Worm (Caenorhabditis elegans) whole organism, young adult: ENCODE measurements around the gene col-69.

Experiments used
- B0019.2 ChIP-seq: fragments of 200-800 bp; sonication (Bioruptor generic); conservative IDR thresholded peaks from 2 replicates; pipeline ENCODE4 v1.3.6; 2022; ENCODE audit warnings: missing genetic modification reagents, missing genetic modification characterization, missing compliant biosample characterization
- B0035.1 ChIP-seq: sonication (generic microtip); optimal IDR thresholded peaks from 2 replicates; lab custom pipeline; 2016; ENCODE audit warnings: missing genetic modification characterization, mild to moderate bottlenecking, missing compliant biosample characterization, missing genotype, missing genetic modification reagents
- B0261.1 ChIP-seq: sonication (generic microtip); optimal IDR thresholded peaks from 2 replicates; lab custom pipeline; 2016; ENCODE audit warnings: mild to moderate bottlenecking, missing genetic modification characterization, moderate library complexity, missing compliant biosample characterization
- F10E7.11 ChIP-seq: sonication (generic microtip); optimal IDR thresholded peaks from 2 replicates; lab custom pipeline; 2017; ENCODE audit warnings: mild to moderate bottlenecking, missing genetic modification characterization, moderate library complexity, missing compliant biosample characterization
- F33H1.4 ChIP-seq: fragments of 200-800 bp; sonication (Bioruptor generic); IDR thresholded peaks from 2 replicates; pipeline ENCODE4 v1.3.6; 2022; ENCODE audit warnings: missing genetic modification reagents, missing genetic modification characterization, missing compliant biosample characterization
- F57C9.4 ChIP-seq: sonication (generic microtip); optimal IDR thresholded peaks from 2 replicates; lab custom pipeline; 2017; ENCODE audit warnings: mild to moderate bottlenecking, missing genetic modification characterization, missing compliant biosample characterization
- K11D2.4 ChIP-seq: fragments of 200-800 bp; sonication (Bioruptor generic); IDR thresholded peaks from 2 replicates; pipeline ENCODE4 v1.3.6; 2022; ENCODE audit warnings: missing genetic modification reagents, missing genetic modification characterization, missing compliant biosample characterization
- Y53G8AR.9 ChIP-seq: fragments of 200-800 bp; sonication (Bioruptor generic); conservative IDR thresholded peaks from 2 replicates; pipeline ENCODE4 v1.3.6; 2022; ENCODE audit warnings: missing genetic modification reagents, missing genetic modification characterization, missing compliant biosample characterization
- Y56A3A.18 ChIP-seq: fragments of 200-800 bp; sonication (Bioruptor generic); IDR thresholded peaks from 2 replicates; pipeline ENCODE4 v1.3.6; 2022; ENCODE audit warnings: missing genetic modification reagents, missing genetic modification characterization, missing compliant biosample characterization
- Y95B8A.8 ChIP-seq: fragments of 200-800 bp; sonication (Bioruptor generic); IDR thresholded peaks from 2 replicates; pipeline ENCODE4 v1.3.6; 2022; ENCODE audit warnings: missing genetic modification reagents, missing genetic modification characterization, missing compliant biosample characterization
- ZK185.1 ChIP-seq: sonication (generic microtip); optimal IDR thresholded peaks from 2 replicates; lab custom pipeline; 2016; ENCODE audit warnings: mild to moderate bottlenecking, missing genetic modification characterization, missing compliant biosample characterization; ENCODE audit not compliant: poor library complexity, severe bottlenecking
- ama-1 ChIP-seq, 3 experiments: fragments of 150-350 bp in 1 of 3; sonication (generic microtip) in 2 of 3; optimal IDR thresholded peaks; 2 replicates each; lab custom pipeline; 2014 to 2018; ENCODE audit warnings: missing biosample characterization in 2 of 3, missing genetic modification characterization in 2 of 3, missing genetic modification reagents in 2 of 3
- atf-7 ChIP-seq: sonication (generic microtip); optimal IDR thresholded peaks from 2 replicates; lab custom pipeline; 2017; ENCODE audit warnings: mild to moderate bottlenecking, missing genetic modification characterization, missing compliant biosample characterization
- attf-6 ChIP-seq: fragments of 200-800 bp; sonication (Bioruptor generic); IDR thresholded peaks from 2 replicates; pipeline ENCODE4 v1.3.6; 2022; ENCODE audit warnings: missing genetic modification reagents, missing genetic modification characterization, missing compliant biosample characterization
- ceh-27 ChIP-seq: fragments of 200-800 bp; sonication (Bioruptor generic); optimal IDR thresholded peaks from 2 replicates; lab custom pipeline; 2018; ENCODE audit warnings: mild to moderate bottlenecking, missing genetic modification characterization, moderate library complexity, missing compliant biosample characterization
- die-1 ChIP-seq: sonication (generic microtip); optimal IDR thresholded peaks from 2 replicates; lab custom pipeline; 2016; ENCODE audit warnings: missing genotype, mild to moderate bottlenecking, missing genetic modification characterization, missing compliant biosample characterization
- dox-1 ChIP-seq: fragments of 200-800 bp; sonication (Bioruptor generic); IDR thresholded peaks from 2 replicates; pipeline ENCODE4 v1.3.6; 2022; ENCODE audit warnings: missing genetic modification reagents, missing genetic modification characterization, missing compliant biosample characterization
- dpff-1 ChIP-seq: sonication (generic microtip); optimal IDR thresholded peaks from 2 replicates; lab custom pipeline; 2017; ENCODE audit warnings: mild to moderate bottlenecking, missing genetic modification characterization, missing compliant biosample characterization
- dpl-1 ChIP-seq: fragments of 150-350 bp; optimal IDR thresholded peaks from 2 replicates; lab custom pipeline; 2014; ENCODE audit warnings: missing biosample characterization, missing genetic modification reagents, missing genetic modification characterization
- egl-44 ChIP-seq: fragments of 200-800 bp; sonication (Bioruptor generic); IDR thresholded peaks from 2 replicates; pipeline ENCODE4 v1.3.6; 2022; ENCODE audit warnings: missing genetic modification reagents, missing genetic modification characterization, missing compliant biosample characterization
- fkh-3 ChIP-seq: sonication (generic microtip); optimal IDR thresholded peaks from 2 replicates; lab custom pipeline; 2016; ENCODE audit warnings: mild to moderate bottlenecking, missing genetic modification characterization, missing compliant biosample characterization
- hlh-26 ChIP-seq: fragments of 200-800 bp; sonication (Bioruptor generic); conservative IDR thresholded peaks from 2 replicates; pipeline ENCODE4 v1.3.6; 2022; ENCODE audit warnings: missing genetic modification reagents, missing genetic modification characterization, missing compliant biosample characterization
- hmg-1.2 ChIP-seq: fragments of 200-800 bp; sonication (Bioruptor generic); IDR thresholded peaks from 2 replicates; pipeline ENCODE4 v1.3.6; 2022; ENCODE audit warnings: missing genetic modification reagents, missing genetic modification characterization, missing compliant biosample characterization
- hrde-1 ChIP-seq: sonication (generic microtip); optimal IDR thresholded peaks from 2 replicates; lab custom pipeline; 2016; ENCODE audit warnings: missing genetic modification characterization, mild to moderate bottlenecking, missing compliant biosample characterization, moderate library complexity, missing genotype, missing genetic modification reagents, borderline replicate concordance
- let-526 ChIP-seq: fragments of 200-800 bp; sonication (Bioruptor generic); IDR thresholded peaks from 2 replicates; pipeline ENCODE4 v1.3.6; 2022; ENCODE audit warnings: missing genetic modification reagents, missing genetic modification characterization, missing compliant biosample characterization
- lin-35 ChIP-seq, 3 experiments: fragments of 150-350 bp in 2 of 3; sonication (generic microtip) in 1 of 3; optimal IDR thresholded peaks; 2 replicates each; lab custom pipeline; 2014 to 2018; ENCODE audit warnings: missing biosample characterization in 3 of 3, missing genetic modification characterization in 3 of 3, missing genetic modification reagents in 3 of 3
- lir-1 ChIP-seq: fragments of 200-800 bp; sonication (Bioruptor generic); conservative IDR thresholded peaks from 2 replicates; pipeline ENCODE4 v1.3.6; 2022; ENCODE audit warnings: missing genetic modification reagents, missing genetic modification characterization, missing compliant biosample characterization
- lsl-1 ChIP-seq: fragments of 200-800 bp; sonication (Bioruptor generic); optimal IDR thresholded peaks from 2 replicates; lab custom pipeline; 2018; ENCODE audit warnings: mild to moderate bottlenecking, missing genetic modification characterization, moderate library complexity, missing compliant biosample characterization
- nfya-1 ChIP-seq: sonication (generic microtip); optimal IDR thresholded peaks from 2 replicates; lab custom pipeline; 2017; ENCODE audit warnings: antibody characterized with exemption, missing compliant biosample characterization, missing genetic modification characterization, borderline replicate concordance; ENCODE audit not compliant: insufficient read depth
- nfya-2 ChIP-seq: fragments of 200-800 bp; sonication (Bioruptor generic); IDR thresholded peaks from 2 replicates; pipeline ENCODE4 v1.3.6; 2022; ENCODE audit warnings: missing genetic modification reagents, missing genetic modification characterization, missing compliant biosample characterization
- nhr-80 ChIP-seq: sonication (generic microtip); optimal IDR thresholded peaks from 2 replicates; lab custom pipeline; 2016; ENCODE audit warnings: missing genetic modification characterization, missing compliant biosample characterization
- nhr-90 ChIP-seq: sonication (generic microtip); optimal IDR thresholded peaks from 2 replicates; lab custom pipeline; 2016; ENCODE audit warnings: missing genotype, mild to moderate bottlenecking, missing genetic modification characterization, missing compliant biosample characterization
- rec-8 ChIP-seq, 2 experiments: sonication (generic microtip); optimal IDR thresholded peaks; 2 replicates each; lab custom pipeline; 2016; ENCODE audit warnings: mild to moderate bottlenecking in 2 of 2, missing genetic modification characterization in 2 of 2, missing genetic modification reagents in 2 of 2, missing genotype in 2 of 2, missing biosample characterization in 1 of 2, missing compliant biosample characterization in 1 of 2, moderate library complexity in 1 of 2
- sdz-38 ChIP-seq: sonication (generic microtip); optimal IDR thresholded peaks from 2 replicates; lab custom pipeline; 2016; ENCODE audit warnings: missing genotype, missing genetic modification characterization, missing compliant biosample characterization
- snpc-1.1 ChIP-seq: sonication (generic microtip); optimal IDR thresholded peaks from 2 replicates; lab custom pipeline; 2017; ENCODE audit warnings: missing genetic modification characterization, mild to moderate bottlenecking, missing compliant biosample characterization, antibody characterized with exemption, moderate library complexity, missing genotype, missing genetic modification reagents; ENCODE audit not compliant: insufficient read depth
- snpc-1.3 ChIP-seq: sonication (generic microtip); optimal IDR thresholded peaks from 2 replicates; lab custom pipeline; 2017; ENCODE audit warnings: missing genetic modification characterization, mild to moderate bottlenecking, missing compliant biosample characterization, antibody characterized with exemption, moderate library complexity, missing genotype, missing genetic modification reagents; ENCODE audit not compliant: insufficient read depth
- snpc-3.4 ChIP-seq: sonication (generic microtip); optimal IDR thresholded peaks from 2 replicates; lab custom pipeline; 2017; ENCODE audit warnings: missing genetic modification characterization, mild to moderate bottlenecking, missing compliant biosample characterization, antibody characterized with exemption, moderate library complexity, missing genotype, missing genetic modification reagents
- snpc-4 ChIP-seq, 5 experiments: fragments of 150-350 bp in 1 of 5; sonication (generic microtip) in 4 of 5; optimal IDR thresholded peaks; 2 replicates each; lab custom pipeline; 2014 to 2018; ENCODE audit warnings: missing genetic modification characterization in 5 of 5, missing biosample characterization in 3 of 5, antibody characterized with exemption in 2 of 5, mild to moderate bottlenecking in 2 of 5, missing compliant biosample characterization in 2 of 5, missing genotype in 2 of 5, moderate library complexity in 2 of 5, missing genetic modification reagents in 1 of 5
- tbp1 ChIP-seq: fragments of 200-800 bp; sonication (Bioruptor generic); optimal IDR thresholded peaks from 2 replicates; lab custom pipeline; 2018; ENCODE audit warnings: mild to moderate bottlenecking, missing genetic modification characterization, missing compliant biosample characterization
- unc-130 ChIP-seq: sonication (generic microtip); optimal IDR thresholded peaks from 2 replicates; lab custom pipeline; 2016; ENCODE audit warnings: missing genetic modification reagents, missing genetic modification characterization, missing compliant biosample characterization
- zim-3 ChIP-seq: sonication (generic microtip); optimal IDR thresholded peaks from 2 replicates; lab custom pipeline; 2017; ENCODE audit warnings: mild to moderate bottlenecking, missing genetic modification characterization, moderate library complexity, missing compliant biosample characterization
- ztf-18 ChIP-seq: sonication (generic microtip); optimal IDR thresholded peaks from 2 replicates; lab custom pipeline; 2016; ENCODE audit warnings: missing genotype, mild to moderate bottlenecking, missing genetic modification characterization, missing compliant biosample characterization
- ztf-26 ChIP-seq: sonication (generic microtip); optimal IDR thresholded peaks from 2 replicates; lab custom pipeline; 2017; ENCODE audit warnings: missing genetic modification characterization, missing compliant biosample characterization
- ztf-28 ChIP-seq: fragments of 200-800 bp; sonication (Bioruptor generic); IDR thresholded peaks from 2 replicates; pipeline ENCODE4 v1.3.6; 2022; ENCODE audit warnings: missing genetic modification reagents, missing genetic modification characterization, missing compliant biosample characterization

Gene col-69

ce11 chrII:285627-286550, 19.7 kb downstream of the col-69 start, which contains the start of gene B0432.10:
Gene B0432.10, minus strand, starts transcription at chrII:286275.
- TF ChIP-seq lir-1 (0 out of 2 replicates have a peak, but pooled peaks have one; percentile 9), let-526 (GFP tag; lab: Robert Waterston, UW) (no peak), B0261.1 (tag; lab: Kevin White, UChicago) (no peak), die-1 (no peak), snpc-1.1 (tag; lab: Kevin White, UChicago) (no peak), Y56A3A.18 (GFP tag; lab: Robert Waterston, UW) (no peak), nfya-2 (GFP tag; lab: Robert Waterston, UW) (no peak), F10E7.11 (no peak), tbp1 (GFP tag; lab: Kevin White, UChicago) (peak; percentile 30), atf-7 (tag; lab: Kevin White, UChicago) (no peak), dox-1 (GFP tag; lab: Robert Waterston, UW) (peak; percentile 59), ztf-18 (tag; lab: Kevin White, UChicago) (peak; percentile 94), snpc-4 (GFP tag; optimal IDR thresholded peaks at IDR 0.05; lab: Kevin White, UChicago) (no peak), snpc-4 (tag; optimal IDR thresholded peaks at IDR 0.05; lab: Kevin White, UChicago) (peak in 3 of 4 experiments; percentile 24 to 52 (median 41)), Y53G8AR.9 (peak; percentile 78; the same call in 1 of the 2 replicates), ztf-26 (tag; lab: Kevin White, UChicago) (peak; percentile 36), lin-35 (GFP tag; optimal IDR thresholded peaks at IDR 0.05; lab: Kevin White, UChicago) (peak in 1 of 3 experiments; percentile 96), nhr-90 (no peak), ama-1 (optimal IDR thresholded peaks at IDR 0.05; lab: Kevin White, UChicago) (no peak), ama-1 (GFP tag; optimal IDR thresholded peaks at IDR 0.05; lab: Kevin White, UChicago) (no peak), zim-3 (tag; lab: Kevin White, UChicago) (no peak), ZK185.1 (tag; lab: Kevin White, UChicago) (no peak), dpl-1 (GFP tag; lab: Kevin White, UChicago) (peak; percentile 86), ztf-28 (GFP tag; lab: Robert Waterston, UW) (no peak), snpc-1.3 (tag; lab: Kevin White, UChicago) (peak; percentile 64), sdz-38 (tag; lab: Kevin White, UChicago) (no peak), ceh-27 (no peak), fkh-3 (tag; lab: Kevin White, UChicago) (no peak), hlh-26 (GFP tag; lab: Robert Waterston, UW) (no peak), snpc-3.4 (tag; lab: Kevin White, UChicago) (no peak), F57C9.4 (tag; lab: Kevin White, UChicago) (no peak), lsl-1 (peak; percentile 28), B0019.2 (GFP tag; lab: Robert Waterston, UW) (no peak), hmg-1.2 (GFP tag; lab: Robert Waterston, UW) (peak; percentile 31; the same call in 1 of the 2 replicates), dpff-1 (tag; lab: Kevin White, UChicago) (no peak), egl-44 (GFP tag; lab: Robert Waterston, UW) (no peak), attf-6 (GFP tag; lab: Robert Waterston, UW) (no peak), hrde-1 (tag; lab: Kevin White, UChicago) (no peak), rec-8 (tag; optimal IDR thresholded peaks at IDR 0.05; lab: Kevin White, UChicago) (no peak), Y95B8A.8 (GFP tag; lab: Robert Waterston, UW) (no peak), nhr-80 (peak; percentile 6), F33H1.4 (no peak), K11D2.4 (peak; percentile 70; the same call in 1 of the 2 replicates), B0035.1 (tag; lab: Kevin White, UChicago) (no peak), nfya-1 (tag; lab: Kevin White, UChicago) (no peak), unc-130 (no peak)
